Worm (Caenorhabditis elegans): ENCODE data around the gene F47B8.3.

The F47B8.3 gene

DNA sequence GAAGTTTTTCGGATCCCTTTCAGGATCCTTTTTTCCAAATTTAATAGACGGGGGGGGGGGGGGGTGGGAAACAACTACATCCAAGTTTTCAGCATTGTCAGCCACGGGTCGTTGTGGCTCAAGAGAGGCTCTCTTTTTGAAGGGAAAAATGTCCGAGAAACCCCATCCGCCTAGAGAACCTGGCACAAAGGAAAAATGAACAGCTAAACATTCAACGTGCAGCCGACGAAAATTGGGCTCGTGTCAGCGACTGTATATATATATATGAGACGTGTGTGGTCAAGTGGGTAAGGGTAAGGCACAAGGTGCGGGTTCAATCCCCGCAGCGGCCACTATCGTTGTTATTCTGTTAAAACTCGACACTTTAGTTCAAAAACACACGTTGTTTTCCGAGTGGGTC lies 35.8 kb upstream of the F47B8.3 start, which contains the start of gene Y49A3A.4:
Gene Y49A3A.4 (minus strand): TSS at position 314 of the 400 bp plus-strand sequence.
- TF ChIP-seq ceh-48 (tag; optimal IDR thresholded peaks at IDR 0.05) (no peak), ceh-14 (tag; optimal IDR thresholded peaks at IDR 0.05) (no peak), zip-5 (tag; optimal IDR thresholded peaks at IDR 0.05) (no peak), dmd-4 (tag; optimal IDR thresholded peaks at IDR 0.05; ENCODE audit: borderline replicate concordance) (no peak), mec-3 (tag; optimal IDR thresholded peaks at IDR 0.05; ENCODE audit: borderline replicate concordance) (no peak), ceh-45 (GFP tag; IDR thresholded peaks at IDR 0.05) (no peak), nhr-11 (tag; optimal IDR thresholded peaks at IDR 0.05) (no peak), hlh-30 (tag; optimal IDR thresholded peaks at IDR 0.05; ENCODE audit: insufficient read depth) (no peak), ref-2 (tag; optimal IDR thresholded peaks at IDR 0.05) (no peak), fax-1 (tag; optimal IDR thresholded peaks at IDR 0.05) (no peak), ttx-3 (tag; optimal IDR thresholded peaks at IDR 0.05) (no peak), pha-4 (tag; optimal IDR thresholded peaks at IDR 0.05) (no peak), pqm-1 (tag; optimal IDR thresholded peaks at IDR 0.05) (no peak), ama-1 (optimal IDR thresholded peaks at IDR 0.05) (no peak), unc-42 (tag; optimal IDR thresholded peaks at IDR 0.05) (no peak)

DNA sequence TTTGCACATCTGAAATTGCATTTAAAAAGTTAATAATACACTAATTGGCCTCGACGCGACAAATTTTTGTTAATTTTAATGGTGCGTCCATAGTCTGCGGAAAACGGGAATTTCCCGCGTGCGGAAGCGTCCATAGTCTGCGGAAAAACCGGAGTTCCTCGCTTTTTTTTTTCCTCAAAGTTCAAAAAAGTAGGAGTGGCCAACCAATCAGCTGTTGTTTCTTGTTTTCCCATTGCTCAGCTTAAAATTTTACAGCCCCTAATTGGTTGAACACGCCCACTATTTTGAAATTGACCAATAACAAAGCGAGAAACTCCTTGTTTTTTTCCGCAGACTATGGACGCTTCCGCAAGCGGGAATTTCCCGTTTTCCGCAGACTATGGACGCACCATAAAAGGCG lies 34.5 kb upstream of the F47B8.3 start:
- peak; percentile 65 for TF ChIP-seq nfya-1 (tag; optimal IDR thresholded peaks at IDR 0.05)

DNA sequence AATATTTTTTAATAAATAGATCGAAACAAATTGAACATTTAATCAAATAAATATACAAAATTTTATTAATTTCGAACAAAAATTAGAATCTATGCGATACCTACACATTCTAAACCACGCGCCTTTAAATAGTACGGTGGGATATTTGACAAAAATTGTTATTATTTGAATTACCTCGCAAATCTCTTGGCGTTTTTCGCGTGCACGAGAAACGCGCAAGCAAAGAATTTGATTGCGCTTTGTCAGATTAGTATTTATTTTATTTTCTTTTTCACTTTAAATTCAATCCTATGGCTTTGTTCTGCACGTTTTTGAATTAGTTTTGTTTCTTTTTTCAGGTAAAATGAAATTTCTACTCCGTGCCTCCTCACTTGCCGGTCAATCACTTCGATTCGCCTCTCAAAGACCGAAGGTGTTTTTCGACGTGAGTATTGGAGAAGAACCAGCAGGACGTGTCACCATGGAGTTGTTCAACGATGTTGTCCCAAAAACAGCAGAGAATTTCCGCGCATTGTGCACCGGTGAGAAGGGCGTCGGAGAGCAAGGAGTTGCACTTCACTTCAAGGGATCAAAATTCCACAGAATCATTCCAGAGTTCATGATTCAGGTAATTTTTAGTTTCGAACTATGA lies 33.0 kb upstream of the F47B8.3 start, which contains the start of gene cyn-1:
Gene cyn-1 (plus strand): TSS at position 339 of the 631 bp plus-strand sequence.
- TF ChIP-seq dmd-4 (tag; optimal IDR thresholded peaks at IDR 0.05; ENCODE audit: borderline replicate concordance) = no peak
- no peak for TF ChIP-seq unc-86 (tag; optimal IDR thresholded peaks at IDR 0.05)
- TF ChIP-seq pqm-1 (tag; optimal IDR thresholded peaks at IDR 0.05) = no peak
- TF ChIP-seq ceh-19 (GFP tag; optimal IDR thresholded peaks at IDR 0.05) = no peak
- no peak for TF ChIP-seq pat-9 (tag; optimal IDR thresholded peaks at IDR 0.05)
- TF ChIP-seq nfya-1 (tag; optimal IDR thresholded peaks at IDR 0.05) = peak; percentile 81
- no peak for TF ChIP-seq sdc-2 (tag; optimal IDR thresholded peaks at IDR 0.05)
- no peak for TF ChIP-seq mec-3 (tag; optimal IDR thresholded peaks at IDR 0.05; ENCODE audit: borderline replicate concordance)
- no peak for TF ChIP-seq Y22D7AL.16 (tag; optimal IDR thresholded peaks at IDR 0.05)
- peak; percentile 25 for TF ChIP-seq tbx-2 (tag; optimal IDR thresholded peaks at IDR 0.05)
- no peak for TF ChIP-seq npax-4 (tag; optimal IDR thresholded peaks at IDR 0.05)
- TF ChIP-seq ceh-31 (tag; optimal IDR thresholded peaks at IDR 0.05) = peak; percentile 52
- no peak for TF ChIP-seq nhr-11 (tag; optimal IDR thresholded peaks at IDR 0.05)
- no peak for TF ChIP-seq syd-9 (tag; optimal IDR thresholded peaks at IDR 0.05)
- no peak for TF ChIP-seq nhr-232 (tag; optimal IDR thresholded peaks at IDR 0.05)
- TF ChIP-seq unc-42 (tag; optimal IDR thresholded peaks at IDR 0.05) = peak; percentile 51
- peak; percentile 35 for TF ChIP-seq ceh-34 (tag; optimal IDR thresholded peaks at IDR 0.05)
- TF ChIP-seq unc-3 (GFP tag; conservative IDR thresholded peaks at IDR 0.05) = no peak
- no peak for TF ChIP-seq unc-3 (tag; optimal IDR thresholded peaks at IDR 0.05)
- TF ChIP-seq ceh-6 (GFP tag; optimal IDR thresholded peaks at IDR 0.05) = no peak
- TF ChIP-seq fkh-10 (GFP tag; optimal IDR thresholded peaks at IDR 0.05) = no peak
- TF ChIP-seq sox-4 (tag; optimal IDR thresholded peaks at IDR 0.05) = no peak
- no peak for TF ChIP-seq K02D7.2 (tag; optimal IDR thresholded peaks at IDR 0.05)
- TF ChIP-seq odd-2 (tag; optimal IDR thresholded peaks at IDR 0.05) = no peak
- TF ChIP-seq che-1 (tag; optimal IDR thresholded peaks at IDR 0.05) = no peak
- TF ChIP-seq fax-1 (tag; optimal IDR thresholded peaks at IDR 0.05) = no peak
- TF ChIP-seq rnt-1 (tag; optimal IDR thresholded peaks at IDR 0.05) = no peak
- TF ChIP-seq hlh-8 (tag; optimal IDR thresholded peaks at IDR 0.05) = no peak
- no peak for TF ChIP-seq gmeb-2 (tag; optimal IDR thresholded peaks at IDR 0.05)
- no peak for TF ChIP-seq unc-55 (GFP tag; optimal IDR thresholded peaks at IDR 0.05)
- no peak for TF ChIP-seq ceh-2 (tag; optimal IDR thresholded peaks at IDR 0.05)
- peak; percentile 28 for TF ChIP-seq ceh-48 (tag; optimal IDR thresholded peaks at IDR 0.05)
- no peak for TF ChIP-seq ama-1 (optimal IDR thresholded peaks at IDR 0.05)
- TF ChIP-seq K09A11.1 (tag; optimal IDR thresholded peaks at IDR 0.05; ENCODE audit: insufficient read depth) = no peak
- no peak for TF ChIP-seq pha-2 (tag; optimal IDR thresholded peaks at IDR 0.05)
- no peak for TF ChIP-seq ets-4 (tag; optimal IDR thresholded peaks at IDR 0.05)
- peak; percentile 10 for TF ChIP-seq dve-1 (tag; optimal IDR thresholded peaks at IDR 0.05)
- no peak for TF ChIP-seq T23F11.4 (GFP tag; optimal IDR thresholded peaks at IDR 0.05)
- TF ChIP-seq ztf-16 (tag; optimal IDR thresholded peaks at IDR 0.05) = no peak
- TF ChIP-seq ceh-22 (tag; optimal IDR thresholded peaks at IDR 0.05) = no peak
- TF ChIP-seq ceh-9 (tag; optimal IDR thresholded peaks at IDR 0.05) = no peak

All from whole organism, late embryonic.